Worm (Caenorhabditis elegans) whole organism, late embryonic: ENCODE measurements around the gene hpo-19.

Experiments
- ceh-22 ChIP-seq: sonication (generic microtip); optimal IDR thresholded peaks from 2 replicates; lab custom pipeline; 2017; ENCODE audit warnings: missing biosample characterization, missing genetic modification characterization
- elt-2 ChIP-seq: sonication (generic microtip); optimal IDR thresholded peaks from 2 replicates; lab custom pipeline; 2016; ENCODE audit warnings: missing genetic modification reagents, missing genetic modification characterization, missing compliant biosample characterization
- pqm-1 ChIP-seq: sonication (generic microtip); optimal IDR thresholded peaks from 2 replicates; lab custom pipeline; 2016; ENCODE audit warnings: missing genetic modification characterization, missing compliant biosample characterization
- ref-2 ChIP-seq: sonication (generic microtip); optimal IDR thresholded peaks from 2 replicates; lab custom pipeline; 2016; ENCODE audit warnings: missing genetic modification characterization, missing compliant biosample characterization
- tbx-2 ChIP-seq: sonication (generic microtip); optimal IDR thresholded peaks from 2 replicates; lab custom pipeline; 2016; ENCODE audit warnings: missing genetic modification characterization, missing compliant biosample characterization
- tbx-7 ChIP-seq: sonication (generic microtip); optimal IDR thresholded peaks from 2 replicates; lab custom pipeline; 2016; ENCODE audit warnings: missing genotype, missing genetic modification characterization, missing compliant biosample characterization

DNA sequence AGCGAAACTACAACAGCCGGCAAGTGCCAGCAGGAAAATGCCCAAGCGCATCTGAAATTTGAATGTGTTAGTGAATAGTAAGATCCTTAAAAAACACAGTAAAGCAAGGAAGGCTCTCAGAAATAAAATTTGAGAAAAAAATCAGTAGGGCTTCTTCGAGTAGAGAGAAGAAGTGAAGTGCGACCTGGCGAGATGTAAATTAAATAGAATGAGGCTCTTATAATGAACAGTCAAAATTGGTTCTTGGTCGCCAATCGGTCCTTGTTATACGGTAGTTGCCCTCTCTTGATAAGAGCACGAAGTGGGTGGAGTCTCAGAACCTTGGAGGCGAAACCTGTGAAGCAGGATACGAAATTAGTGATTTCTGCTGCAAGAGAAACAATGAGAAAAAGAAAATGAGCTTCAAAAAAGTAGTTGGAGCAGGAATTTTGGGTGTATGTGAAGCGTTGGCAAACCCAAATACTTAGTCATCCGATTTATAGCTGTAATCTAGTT lies 27.7 kb upstream of the hpo-19 start, which contains the start of gene bcf-1:
- TF ChIP-seq pqm-1 (no peak), ref-2 (tag; lab: Kevin White, UChicago) (no peak), tbx-2 (tag; lab: Kevin White, UChicago) (no peak), ceh-22 (tag; lab: Kevin White, UChicago) (no peak), elt-2 (tag; lab: Kevin White, UChicago) (no peak), tbx-7 (tag; lab: Kevin White, UChicago) (no peak)
